Worm (Caenorhabditis elegans) whole organism, L4/young adult: ENCODE measurements around the gene xbp-1.

ENCODE experiments used
- W03F9.2 ChIP-seq: fragments of 150-350 bp; optimal IDR thresholded peaks from 2 replicates; lab custom pipeline; 2014; ENCODE audit warnings: missing biosample characterization, missing genetic modification characterization
- dao-5 ChIP-seq: sonication (generic microtip); optimal IDR thresholded peaks from 2 replicates; lab custom pipeline; 2016; ENCODE audit warnings: missing genotype, missing genetic modification characterization, moderate library complexity, missing compliant biosample characterization
- him-1 ChIP-seq: sonication (generic microtip); optimal IDR thresholded peaks from 2 replicates; lab custom pipeline; 2016; ENCODE audit warnings: missing genotype, missing genetic modification reagents, missing genetic modification characterization, missing compliant biosample characterization

- no peak for TF ChIP-seq him-1 (tag; lab: Kevin White, UChicago)
- TF ChIP-seq dao-5 (tag; lab: Kevin White, UChicago): no peak
- peak; percentile 30 for TF ChIP-seq W03F9.2 (tag; lab: Kevin White, UChicago)
Observed at ce11 chrIII:4191091-4191638, 2.4 kb upstream of the xbp-1 start, which contains the start of gene dnj-16.
